Fruit fly (Drosophila melanogaster) whole organism, wandering third instar larva: ENCODE measurements around the gene lic.

Source experiments
- Abd-B ChIP-seq: fragments of >200 bp; optimal IDR thresholded peaks from 2 replicates; lab custom pipeline; 2017; ENCODE audit warnings: missing biosample characterization, missing genetic modification characterization
- CrebA ChIP-seq: fragments of 200-800 bp; sonication (Bioruptor generic); optimal IDR thresholded peaks from 2 replicates; lab custom pipeline; 2016; ENCODE audit warnings: missing biosample characterization, mild to moderate bottlenecking, missing genetic modification characterization, borderline replicate concordance
- Dfd ChIP-seq: fragments of >200 bp; optimal IDR thresholded peaks from 2 replicates; lab custom pipeline; 2017; ENCODE audit warnings: missing biosample characterization, missing genetic modification characterization
- HLH106 ChIP-seq: fragments of 200-800 bp; optimal IDR thresholded peaks from 3 replicates; lab custom pipeline; 2019; ENCODE audit warnings: missing biosample characterization, mild to moderate bottlenecking, missing genetic modification characterization, moderate library complexity
- Myc ChIP-seq: fragments of >200 bp; optimal IDR thresholded peaks from 2 replicates; lab custom pipeline; 2017
- N ChIP-seq: fragments of >200 bp; optimal IDR thresholded peaks from 2 replicates; lab custom pipeline; 2018; ENCODE audit warnings: missing biosample characterization, missing external identifiers, missing genetic modification characterization
- lola ChIP-seq: fragments of >200 bp; optimal IDR thresholded peaks from 2 replicates; lab custom pipeline; 2017; ENCODE audit warnings: missing biosample characterization, missing genetic modification characterization
- pan ChIP-seq: fragments of >200 bp; optimal IDR thresholded peaks from 2 replicates; lab custom pipeline; 2017
- psq ChIP-seq: fragments of 200-800 bp; sonication (Bioruptor generic); optimal IDR thresholded peaks from 3 replicates; lab custom pipeline; 2017; ENCODE audit warnings: missing biosample characterization, mild to moderate bottlenecking, missing genetic modification characterization, moderate library complexity
- usp ChIP-seq: fragments of >200 bp; optimal IDR thresholded peaks from 2 replicates; lab custom pipeline; 2017; ENCODE audit warnings: missing biosample characterization, missing genetic modification characterization

dm6 chrX:13116438-13117243 lies 25.7 kb downstream of the lic start:
- TF ChIP-seq Dfd (GFP tag; lab: Kevin White, UChicago) (no peak), psq (GFP tag; lab: Kevin White, UChicago) (no peak), N (GFP tag; lab: Kevin White, UChicago) (no peak), Abd-B (no peak), Myc (no peak), HLH106 (no peak), lola (no peak), pan (lab: Kevin White, UChicago) (no peak), usp (GFP tag; lab: Kevin White, UChicago) (no peak), CrebA (GFP tag; lab: Kevin White, UChicago) (no peak)
